Worm (Caenorhabditis elegans): ENCODE measurements around the gene srab-6.

The srab-6 gene

DNA sequence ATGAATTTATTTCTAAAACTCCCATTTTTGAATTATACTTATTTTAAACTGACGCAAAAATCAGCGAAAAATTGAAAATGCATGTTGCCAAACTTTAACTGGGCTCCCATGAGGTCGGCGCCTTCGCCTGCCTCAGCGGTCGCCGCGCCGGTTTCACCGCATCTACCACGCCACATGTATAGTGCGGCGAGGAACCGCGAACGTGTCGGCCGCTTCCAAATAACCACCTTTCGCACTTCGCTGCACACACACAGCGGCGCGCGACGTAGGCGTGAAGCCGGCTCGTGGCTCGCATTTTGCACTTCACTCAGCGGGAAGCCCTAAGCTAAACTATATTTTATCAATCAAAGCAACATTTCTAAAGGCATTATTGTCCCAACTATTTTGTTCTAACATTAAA, 51.2 kb downstream of the srab-6 start:
- TF ChIP-seq nhr-12 (tag; optimal IDR thresholded peaks at IDR 0.05): no peak
- no peak for TF ChIP-seq ham-2 (GFP tag; optimal IDR thresholded peaks at IDR 0.05)
- TF ChIP-seq ztf-11 (tag; optimal IDR thresholded peaks at IDR 0.05): no peak
- TF ChIP-seq flh-1 (GFP tag; optimal IDR thresholded peaks at IDR 0.05): no peak
- TF ChIP-seq tbx-8 (GFP tag; optimal IDR thresholded peaks at IDR 0.05): no peak
- TF ChIP-seq sem-2 (GFP tag; optimal IDR thresholded peaks at IDR 0.05): no peak

All from whole organism, mixed stage, embryonic.